Worm (Caenorhabditis elegans) whole organism, midembryonic: Measurements from ENCODE around the gene gba-4.

Experiments
- T22C8.4 ChIP-seq: fragments of 200-800 bp; sonication (Bioruptor generic); IDR thresholded peaks from 2 replicates; pipeline ENCODE4 v1.3.6; 2022; ENCODE audit warnings: missing genetic modification characterization, missing compliant biosample characterization
- cog-1 ChIP-seq: sonication (generic microtip); optimal IDR thresholded peaks from 2 replicates; lab custom pipeline; 2016; ENCODE audit warnings: missing genetic modification characterization, missing compliant biosample characterization
- flt-1 ChIP-seq: fragments of 200-800 bp; sonication (Bioruptor generic); IDR thresholded peaks from 2 replicates; pipeline ENCODE4 v1.3.6; 2022; ENCODE audit warnings: missing genetic modification characterization, missing compliant biosample characterization
- klf-2 ChIP-seq: fragments of 200-800 bp; sonication (Bioruptor generic); conservative IDR thresholded peaks from 2 replicates; pipeline ENCODE4 v1.3.6; 2022; ENCODE audit warnings: missing genetic modification reagents, missing genetic modification characterization, missing compliant biosample characterization
- med-1 ChIP-seq: sonication (generic microtip); optimal IDR thresholded peaks from 2 replicates; lab custom pipeline; 2017; ENCODE audit warnings: missing genetic modification characterization, mild to moderate bottlenecking, missing compliant biosample characterization, antibody characterized with exemption, missing genetic modification reagents; ENCODE audit not compliant: insufficient read depth
- ref-1 ChIP-seq: fragments of 200-800 bp; sonication (Bioruptor generic); conservative IDR thresholded peaks from 2 replicates; pipeline ENCODE4 v1.3.6; 2022; ENCODE audit warnings: missing genetic modification reagents, missing genetic modification characterization, missing compliant biosample characterization
- tab-1 ChIP-seq: fragments of 200-800 bp; sonication (Bioruptor generic); IDR thresholded peaks from 2 replicates; pipeline ENCODE4 v1.3.6; 2022; ENCODE audit warnings: missing genetic modification characterization, missing compliant biosample characterization
- ztf-23 ChIP-seq: fragments of 200-800 bp; sonication (Bioruptor generic); IDR thresholded peaks from 2 replicates; pipeline ENCODE4 v1.3.6; 2022; ENCODE audit warnings: missing genetic modification reagents, missing genetic modification characterization, missing compliant biosample characterization
- ztf-29 ChIP-seq: fragments of 200-800 bp; sonication (Bioruptor generic); IDR thresholded peaks from 2 replicates; pipeline ENCODE4 v1.3.6; 2022; ENCODE audit warnings: missing genetic modification reagents, missing genetic modification characterization, missing compliant biosample characterization

ce11 chrIV:5334518-5334917, 16.2 kb downstream of the gba-4 start:
- TF ChIP-seq T22C8.4: no peak
- TF ChIP-seq flt-1 (GFP tag; lab: Robert Waterston, UW): no peak; the same call in 1 of the 2 replicates
- TF ChIP-seq med-1 (GFP tag; lab: Kevin White, UChicago): no peak
- no peak for TF ChIP-seq ref-1 (GFP tag; lab: Robert Waterston, UW)
- no peak for TF ChIP-seq cog-1
- TF ChIP-seq tab-1 (GFP tag; lab: Robert Waterston, UW): no peak
- no peak; the same call in none of the 2 replicates for TF ChIP-seq klf-2
- TF ChIP-seq ztf-29 (GFP tag; lab: Robert Waterston, UW): 0 out of 2 replicates have a peak, but pooled peaks have one; percentile 50
- TF ChIP-seq ztf-23 (GFP tag; lab: Robert Waterston, UW): peak; percentile 85
